Fruit fly (Drosophila melanogaster): Measurements from ENCODE around the gene chb.

DNA sequence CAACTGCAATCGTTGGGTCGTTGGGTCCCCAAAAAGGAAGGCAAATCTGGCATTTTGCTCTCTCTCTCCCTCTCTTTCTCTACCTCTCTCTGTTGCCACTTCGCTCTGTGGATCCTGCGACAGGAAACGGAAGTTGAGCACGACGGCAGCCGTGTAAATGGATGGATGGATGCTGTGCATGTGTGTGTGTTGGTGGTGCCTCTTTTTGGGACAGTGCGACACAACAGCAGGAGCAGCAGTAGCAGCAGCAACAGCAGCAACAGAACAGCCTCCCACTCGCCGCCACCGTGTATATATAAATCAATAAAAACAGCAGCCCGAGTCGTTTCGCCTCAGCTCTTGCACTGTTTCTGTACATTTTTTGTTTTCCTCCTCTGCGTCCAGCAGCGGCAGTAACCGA is 19.4 kb downstream of the chb start:
- TF ChIP-seq psq (optimal IDR thresholded peaks at IDR 0.05) (no peak), insv (optimal IDR thresholded peaks at IDR 0.05) (no peak), h (optimal IDR thresholded peaks at IDR 0.05) (no peak)

All from Kc167 (cell line).